Worm (Caenorhabditis elegans): ENCODE measurements around the gene srz-67.
"Not testable (repeated sequence)": the region's sequence is repeated elsewhere in the genome, so short reads cannot be mapped to it uniquely, and the experiment has no call there.

The srz-67 gene

DNA sequence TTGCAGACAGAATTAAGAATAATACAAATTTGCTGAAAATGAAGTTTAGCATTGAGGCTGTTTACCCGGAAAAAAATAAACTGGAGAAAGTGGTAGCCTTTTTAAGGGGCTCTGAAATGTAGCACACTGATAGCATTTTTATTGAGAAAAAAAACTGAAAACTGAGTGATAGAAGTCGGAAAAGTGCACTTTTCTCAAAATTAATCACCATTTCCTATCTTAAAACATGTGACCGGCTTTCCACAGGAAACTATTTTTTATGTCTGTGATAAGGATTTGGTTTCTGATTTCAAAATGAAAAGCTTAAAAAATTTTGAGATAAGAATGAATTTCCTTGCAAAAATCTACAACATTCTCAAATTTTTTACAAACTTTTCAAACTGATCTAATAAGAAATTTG lies 16.2 kb downstream of the srz-67 start, which contains the start of gene ZC239.22:
Gene ZC239.22 (minus strand): TSS at position 101 of the 400 bp plus-strand sequence.
- TF ChIP-seq ref-1 (GFP tag; conservative IDR thresholded peaks at IDR 0.05) (no peak), cog-1 (tag; optimal IDR thresholded peaks at IDR 0.05) (no peak), T22C8.4 (GFP tag; IDR thresholded peaks at IDR 0.05) (no peak), med-1 (GFP tag; optimal IDR thresholded peaks at IDR 0.05; ENCODE audit: insufficient read depth) (no peak), ztf-23 (GFP tag; IDR thresholded peaks at IDR 0.05) (no peak), tab-1 (GFP tag; IDR thresholded peaks at IDR 0.05) (no peak), klf-2 (GFP tag; conservative IDR thresholded peaks at IDR 0.05) (no peak), flt-1 (GFP tag; IDR thresholded peaks at IDR 0.05) (no peak), ztf-29 (GFP tag; IDR thresholded peaks at IDR 0.05) (no peak)

DNA sequence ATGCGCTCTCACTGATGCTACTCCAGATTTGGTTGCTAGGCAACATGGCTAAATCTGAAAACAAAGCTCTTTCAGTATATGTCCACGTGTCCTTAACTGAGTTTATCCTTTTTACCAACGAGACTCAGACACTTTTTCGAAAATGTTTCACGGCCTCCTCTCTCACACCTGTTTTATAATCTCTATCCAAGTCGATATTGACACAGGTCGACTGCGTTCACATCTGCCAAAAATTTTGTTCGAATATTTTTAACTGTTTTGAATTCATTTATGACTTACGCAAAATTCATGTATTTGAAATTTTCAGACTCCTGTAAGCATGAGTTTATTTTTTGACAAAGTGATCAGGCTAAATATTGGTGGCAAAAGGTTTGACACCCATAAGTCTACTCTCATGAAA lies 21.2 kb downstream of the srz-67 start, which contains the start of gene ZC239.3:
Gene ZC239.3 (plus strand): TSS at position 301 of the 400 bp plus-strand sequence.
- TF ChIP-seq klf-2 (GFP tag; conservative IDR thresholded peaks at IDR 0.05); ztf-23 (GFP tag; IDR thresholded peaks at IDR 0.05); ztf-29 (GFP tag; IDR thresholded peaks at IDR 0.05): not testable (repeated sequence)

DNA sequence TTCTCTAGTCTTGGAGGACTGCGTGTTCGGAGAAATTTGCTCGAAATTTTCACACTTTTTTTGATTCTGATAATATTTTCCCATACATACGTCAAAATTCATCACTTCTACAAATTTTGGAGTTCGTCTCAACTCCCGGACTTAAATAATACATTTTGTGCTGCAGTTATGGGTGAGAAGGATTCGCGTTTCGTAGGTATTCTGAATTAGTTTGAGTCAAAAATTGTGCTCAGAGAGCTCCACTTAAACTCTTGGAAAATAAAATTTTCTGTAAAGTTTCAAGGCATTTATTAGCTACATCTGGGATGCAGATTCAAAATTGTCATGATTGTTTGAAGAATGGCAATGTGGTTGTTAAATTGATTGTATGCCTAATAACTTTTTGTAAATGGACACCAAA lies 23.0 kb downstream of the srz-67 start, which contains the start of gene ZC239.4:
Gene ZC239.4 (plus strand): TSS at position 301 of the 400 bp plus-strand sequence.
- TF ChIP-seq T22C8.4 (GFP tag; IDR thresholded peaks at IDR 0.05) (no peak), med-1 (GFP tag; optimal IDR thresholded peaks at IDR 0.05; ENCODE audit: insufficient read depth) (no peak), cog-1 (tag; optimal IDR thresholded peaks at IDR 0.05) (no peak), tab-1 (GFP tag; IDR thresholded peaks at IDR 0.05) (no peak), ref-1 (GFP tag; conservative IDR thresholded peaks at IDR 0.05) (no peak), ztf-29 (GFP tag; IDR thresholded peaks at IDR 0.05) (no peak), klf-2 (GFP tag; conservative IDR thresholded peaks at IDR 0.05) (no peak), flt-1 (GFP tag; IDR thresholded peaks at IDR 0.05) (no peak), ztf-23 (GFP tag; IDR thresholded peaks at IDR 0.05) (no peak)

DNA sequence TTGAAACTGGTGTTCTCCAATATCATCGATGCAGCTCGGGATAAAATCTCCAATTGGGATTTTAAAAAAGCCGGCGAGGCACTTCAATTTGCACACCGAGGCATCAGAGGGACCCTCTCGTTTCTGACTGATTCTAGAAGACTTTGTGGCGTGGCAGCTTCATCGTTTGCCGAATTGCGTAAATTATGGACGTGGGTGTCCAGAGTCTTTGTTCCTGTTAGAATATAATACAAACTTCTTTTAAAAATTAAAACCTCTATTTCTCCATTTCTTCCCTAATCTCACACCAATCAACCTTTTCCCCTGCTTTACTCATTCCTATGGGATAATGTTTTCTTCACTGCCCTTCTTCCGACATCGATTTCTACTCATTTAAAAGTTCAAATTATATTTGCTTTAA lies 26.6 kb downstream of the srz-67 start, which contains the start of gene ZC239.5:
Gene ZC239.5 (plus strand): TSS at position 301 of the 400 bp plus-strand sequence.
- TF ChIP-seq ref-1 (GFP tag; conservative IDR thresholded peaks at IDR 0.05) (no peak), ztf-23 (GFP tag; IDR thresholded peaks at IDR 0.05) (no peak), cog-1 (tag; optimal IDR thresholded peaks at IDR 0.05) (no peak), klf-2 (GFP tag; conservative IDR thresholded peaks at IDR 0.05) (no peak), med-1 (GFP tag; optimal IDR thresholded peaks at IDR 0.05; ENCODE audit: insufficient read depth) (no peak), T22C8.4 (GFP tag; IDR thresholded peaks at IDR 0.05) (no peak), flt-1 (GFP tag; IDR thresholded peaks at IDR 0.05) (no peak), tab-1 (GFP tag; IDR thresholded peaks at IDR 0.05) (no peak), ztf-29 (GFP tag; IDR thresholded peaks at IDR 0.05) (no peak)

DNA sequence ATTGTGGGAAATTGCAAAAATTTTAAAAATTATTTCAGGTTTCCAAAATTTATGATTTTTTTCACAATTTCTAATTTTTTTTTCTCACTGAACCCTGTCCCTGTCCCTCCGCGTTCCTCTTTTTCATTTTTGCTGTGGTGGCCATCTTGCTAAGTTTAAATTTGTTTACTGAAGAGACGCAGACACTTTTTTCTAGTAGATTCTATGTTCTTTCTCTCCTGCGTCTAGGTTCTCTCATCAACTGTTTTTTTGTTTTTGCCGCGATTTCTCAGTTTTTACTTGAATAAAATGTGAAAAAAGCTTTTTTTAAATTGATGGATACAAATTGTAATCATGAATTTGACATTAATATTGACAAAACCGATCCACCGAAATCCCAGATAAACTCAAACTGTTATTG lies 27.7 kb downstream of the srz-67 start, which contains the start of gene ZC239.6:
Gene ZC239.6 (plus strand): TSS at position 381 of the 400 bp plus-strand sequence.
- no peak for TF ChIP-seq ztf-29 (GFP tag; IDR thresholded peaks at IDR 0.05)
- no peak for TF ChIP-seq ref-1 (GFP tag; conservative IDR thresholded peaks at IDR 0.05)
- TF ChIP-seq klf-2 (GFP tag; conservative IDR thresholded peaks at IDR 0.05), result no peak
- TF ChIP-seq ztf-23 (GFP tag; IDR thresholded peaks at IDR 0.05), result no peak
- TF ChIP-seq flt-1 (GFP tag; IDR thresholded peaks at IDR 0.05), result no peak
- no peak for TF ChIP-seq T22C8.4 (GFP tag; IDR thresholded peaks at IDR 0.05)
- TF ChIP-seq cog-1 (tag; optimal IDR thresholded peaks at IDR 0.05), result no peak
- no peak for TF ChIP-seq med-1 (GFP tag; optimal IDR thresholded peaks at IDR 0.05; ENCODE audit: insufficient read depth)
- no peak for TF ChIP-seq tab-1 (GFP tag; IDR thresholded peaks at IDR 0.05)

DNA sequence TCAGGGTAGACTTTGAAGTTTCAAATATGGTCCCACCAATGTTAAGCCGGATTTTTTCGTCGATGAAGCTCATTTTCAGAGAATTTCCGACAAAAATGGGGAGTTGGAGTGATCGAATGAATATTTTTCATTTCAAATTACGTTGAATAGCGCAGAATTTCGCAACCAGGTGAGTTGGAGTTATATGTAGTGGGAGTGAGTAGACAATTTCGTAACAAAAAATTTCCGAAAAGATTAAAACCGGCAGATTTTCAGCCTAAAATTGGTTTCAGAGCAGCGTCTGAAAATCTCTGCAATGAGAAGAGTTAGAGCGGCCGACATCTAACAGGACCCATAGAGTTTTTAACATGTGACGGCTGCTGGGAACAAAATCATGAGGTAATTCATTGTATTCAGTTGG lies 28.3 kb downstream of the srz-67 start, which contains the start of gene sdz-35:
Gene sdz-35 (minus strand): TSS at position 101 of the 400 bp plus-strand sequence.
- TF ChIP-seq T22C8.4 (GFP tag; IDR thresholded peaks at IDR 0.05), result no peak
- TF ChIP-seq flt-1 (GFP tag; IDR thresholded peaks at IDR 0.05), result no peak
- no peak for TF ChIP-seq ztf-29 (GFP tag; IDR thresholded peaks at IDR 0.05)
- TF ChIP-seq ztf-23 (GFP tag; IDR thresholded peaks at IDR 0.05), result no peak
- no peak for TF ChIP-seq med-1 (GFP tag; optimal IDR thresholded peaks at IDR 0.05; ENCODE audit: insufficient read depth)
- TF ChIP-seq klf-2 (GFP tag; conservative IDR thresholded peaks at IDR 0.05), result no peak
- no peak for TF ChIP-seq cog-1 (tag; optimal IDR thresholded peaks at IDR 0.05)
- no peak for TF ChIP-seq ref-1 (GFP tag; conservative IDR thresholded peaks at IDR 0.05)
- no peak for TF ChIP-seq tab-1 (GFP tag; IDR thresholded peaks at IDR 0.05)

DNA sequence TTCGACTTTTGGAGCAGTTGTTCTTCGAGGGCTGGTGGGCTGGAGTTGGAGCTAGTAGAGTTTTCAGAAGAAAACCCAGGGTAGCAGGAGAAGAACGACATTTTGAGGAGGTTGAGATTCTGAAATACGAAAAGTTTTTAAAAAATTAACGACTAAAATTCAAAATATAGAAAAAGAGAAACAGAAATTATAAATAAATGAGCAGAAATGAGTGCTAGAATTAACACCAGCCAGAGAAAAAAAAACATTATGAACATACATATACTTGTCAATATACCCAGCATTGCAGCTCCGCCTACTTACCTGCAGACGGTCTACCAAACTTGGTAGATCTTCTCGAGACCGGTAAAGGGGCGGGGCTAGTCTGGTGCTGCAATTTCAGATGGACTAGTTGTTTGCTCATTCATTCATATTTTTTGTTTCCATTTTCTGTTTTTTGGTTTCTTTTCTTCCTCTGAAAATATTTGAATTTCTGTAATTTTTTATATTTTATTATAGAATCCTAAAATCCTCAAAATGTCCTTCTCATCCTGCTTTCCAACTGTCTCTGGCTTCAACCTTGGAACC lies 30.4 kb downstream of the srz-67 start, which contains the start of the genes ZC239.20 and ZC239.21:
Gene ZC239.20 (minus strand): TSS at position 101 of the 567 bp plus-strand sequence.
Gene ZC239.21 (plus strand): TSS at position 517 of the 567 bp plus-strand sequence.
- no peak for TF ChIP-seq ref-1 (GFP tag; conservative IDR thresholded peaks at IDR 0.05)
- no peak for TF ChIP-seq ztf-29 (GFP tag; IDR thresholded peaks at IDR 0.05)
- no peak for TF ChIP-seq flt-1 (GFP tag; IDR thresholded peaks at IDR 0.05)
- no peak for TF ChIP-seq klf-2 (GFP tag; conservative IDR thresholded peaks at IDR 0.05)
- TF ChIP-seq cog-1 (tag; optimal IDR thresholded peaks at IDR 0.05), result no peak
- no peak for TF ChIP-seq tab-1 (GFP tag; IDR thresholded peaks at IDR 0.05)
- no peak for TF ChIP-seq ztf-23 (GFP tag; IDR thresholded peaks at IDR 0.05)
- no peak for TF ChIP-seq T22C8.4 (GFP tag; IDR thresholded peaks at IDR 0.05)
- no peak for TF ChIP-seq med-1 (GFP tag; optimal IDR thresholded peaks at IDR 0.05; ENCODE audit: insufficient read depth)

DNA sequence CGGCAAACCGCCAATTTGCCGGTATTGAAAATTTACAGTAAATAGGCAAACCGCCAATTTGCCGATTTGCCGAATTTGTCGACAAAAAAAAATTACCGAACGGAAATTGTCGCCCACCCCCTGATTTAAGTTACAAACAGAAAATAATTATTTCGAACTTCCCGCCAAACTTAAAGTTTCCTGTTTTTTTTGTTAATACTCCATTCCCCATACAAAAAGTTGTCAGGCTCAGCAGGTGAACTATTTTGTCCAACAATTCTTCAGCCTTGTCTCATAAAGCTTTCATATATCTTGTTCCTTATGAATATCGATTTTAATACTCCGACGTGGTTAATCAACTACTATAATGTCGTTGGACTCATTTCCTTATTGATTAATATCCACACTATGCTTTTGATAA lies 33.5 kb downstream of the srz-67 start, which contains the start of gene sri-50:
Gene sri-50 (plus strand): TSS at position 301 of the 400 bp plus-strand sequence.
- TF ChIP-seq med-1 (GFP tag; optimal IDR thresholded peaks at IDR 0.05; ENCODE audit: insufficient read depth) (no peak), ztf-29 (GFP tag; IDR thresholded peaks at IDR 0.05) (no peak), klf-2 (GFP tag; conservative IDR thresholded peaks at IDR 0.05) (no peak), T22C8.4 (GFP tag; IDR thresholded peaks at IDR 0.05) (no peak), ztf-23 (GFP tag; IDR thresholded peaks at IDR 0.05) (no peak), flt-1 (GFP tag; IDR thresholded peaks at IDR 0.05) (no peak), ref-1 (GFP tag; conservative IDR thresholded peaks at IDR 0.05) (no peak), cog-1 (tag; optimal IDR thresholded peaks at IDR 0.05) (no peak), tab-1 (GFP tag; IDR thresholded peaks at IDR 0.05) (no peak)

DNA sequence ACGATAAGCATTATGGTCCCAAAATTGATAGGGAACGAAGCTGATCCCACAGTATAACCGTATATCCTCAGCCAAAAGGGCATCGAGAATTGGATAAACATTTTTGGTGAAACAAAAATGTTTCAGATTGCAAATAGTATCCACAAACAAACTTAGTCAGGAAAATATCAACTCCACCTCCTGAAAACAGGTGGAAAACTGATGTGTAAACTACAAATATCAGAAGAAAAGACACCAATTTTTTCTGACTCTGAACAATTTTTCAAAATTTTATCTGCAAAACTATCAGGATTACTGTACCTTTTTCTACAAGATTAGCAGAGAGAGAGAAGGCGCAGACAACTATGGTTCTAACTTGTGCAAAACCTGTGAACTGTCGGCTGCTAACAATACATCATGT lies 34.4 kb downstream of the srz-67 start, which contains the start of gene sri-53:
Gene sri-53 (minus strand): TSS at position 101 of the 400 bp plus-strand sequence.
- TF ChIP-seq ztf-29 (GFP tag; IDR thresholded peaks at IDR 0.05), result no peak
- TF ChIP-seq klf-2 (GFP tag; conservative IDR thresholded peaks at IDR 0.05), result no peak
- no peak for TF ChIP-seq ref-1 (GFP tag; conservative IDR thresholded peaks at IDR 0.05)
- no peak for TF ChIP-seq ztf-23 (GFP tag; IDR thresholded peaks at IDR 0.05)
- TF ChIP-seq cog-1 (tag; optimal IDR thresholded peaks at IDR 0.05), result no peak
- no peak for TF ChIP-seq T22C8.4 (GFP tag; IDR thresholded peaks at IDR 0.05)
- TF ChIP-seq flt-1 (GFP tag; IDR thresholded peaks at IDR 0.05), result no peak
- no peak for TF ChIP-seq med-1 (GFP tag; optimal IDR thresholded peaks at IDR 0.05; ENCODE audit: insufficient read depth)
- TF ChIP-seq tab-1 (GFP tag; IDR thresholded peaks at IDR 0.05), result no peak

All from whole organism, midembryonic.